Worm (Caenorhabditis elegans) whole organism, L2 larva: ENCODE results near the gene Y57G11C.1131.
"Not testable (repeated sequence)": the region's sequence is repeated elsewhere in the genome, so short reads cannot be mapped to it uniquely, and the experiment has no call there.

Source experiments
- C34F6.9 ChIP-seq: fragments of 150-350 bp; optimal IDR thresholded peaks from 2 replicates; lab custom pipeline; 2014; ENCODE audit warnings: missing biosample characterization, missing genetic modification characterization
- F13H6.1 ChIP-seq: sonication (generic microtip); optimal IDR thresholded peaks from 2 replicates; lab custom pipeline; 2016; ENCODE audit warnings: missing genetic modification characterization, missing compliant biosample characterization
- R02D3.7 ChIP-seq: fragments of 150-350 bp; optimal IDR thresholded peaks from 2 replicates; lab custom pipeline; 2014; ENCODE audit warnings: missing biosample characterization, missing genetic modification characterization
- ZK546.5 ChIP-seq: sonication (generic microtip); optimal IDR thresholded peaks from 2 replicates; lab custom pipeline; 2017; ENCODE audit warnings: missing biosample characterization, missing genetic modification characterization
- alr-1 ChIP-seq: fragments of 150-350 bp; optimal IDR thresholded peaks from 2 replicates; lab custom pipeline; 2014; ENCODE audit warnings: missing biosample characterization, missing genetic modification characterization
- ceh-16 ChIP-seq: fragments of 150-350 bp; optimal IDR thresholded peaks from 2 replicates; lab custom pipeline; 2014; ENCODE audit warnings: missing biosample characterization, missing genetic modification characterization
- ceh-82 ChIP-seq: fragments of 150-350 bp; optimal IDR thresholded peaks from 2 replicates; lab custom pipeline; 2014; ENCODE audit warnings: missing biosample characterization, missing genetic modification characterization
- dmd-4 ChIP-seq: sonication (generic microtip); optimal IDR thresholded peaks from 2 replicates; lab custom pipeline; 2017; ENCODE audit warnings: missing biosample characterization, missing genetic modification characterization
- elt-1 ChIP-seq: fragments of 150-350 bp; optimal IDR thresholded peaks from 2 replicates; lab custom pipeline; 2014; ENCODE audit warnings: missing biosample characterization, missing genetic modification characterization
- elt-3 ChIP-seq: sonication (generic microtip); optimal IDR thresholded peaks from 2 replicates; lab custom pipeline; 2017; ENCODE audit warnings: missing biosample characterization, missing genetic modification characterization
- fos-1 ChIP-seq: fragments of 150-350 bp; optimal IDR thresholded peaks from 2 replicates; lab custom pipeline; 2014; ENCODE audit warnings: missing biosample characterization, missing genetic modification characterization
- lin-11 ChIP-seq: fragments of 150-350 bp; sonication (generic microtip); optimal IDR thresholded peaks from 2 replicates; lab custom pipeline; 2014; ENCODE audit warnings: missing biosample characterization, missing genetic modification characterization, inconsistent platforms, mixed read lengths
- lin-39 ChIP-seq: fragments of 150-350 bp; optimal IDR thresholded peaks from 2 replicates; lab custom pipeline; 2014; ENCODE audit warnings: missing biosample characterization, missing genetic modification reagents, missing genetic modification characterization
- mab-5 ChIP-seq: fragments of 150-350 bp; optimal IDR thresholded peaks from 2 replicates; lab custom pipeline; 2014; ENCODE audit warnings: missing biosample characterization, missing genetic modification characterization
- mbf-1 ChIP-seq: sonication (generic microtip); optimal IDR thresholded peaks from 2 replicates; lab custom pipeline; 2017; ENCODE audit warnings: missing biosample characterization, missing genetic modification characterization
- mdl-1 ChIP-seq, 2 experiments: fragments of 150-350 bp in 1 of 2; sonication (generic microtip) in 1 of 2; optimal IDR thresholded peaks; 2 replicates each; lab custom pipeline; 2017; ENCODE audit warnings: missing biosample characterization in 2 of 2, missing genetic modification characterization in 2 of 2
- nhr-10 ChIP-seq: sonication (generic microtip); optimal IDR thresholded peaks from 2 replicates; lab custom pipeline; 2017; ENCODE audit warnings: missing biosample characterization, missing genetic modification characterization
- nhr-12 ChIP-seq: fragments of 150-350 bp; optimal IDR thresholded peaks from 2 replicates; lab custom pipeline; 2014; ENCODE audit warnings: missing biosample characterization, missing genetic modification characterization
- nhr-129 ChIP-seq: fragments of 150-350 bp; optimal IDR thresholded peaks from 2 replicates; lab custom pipeline; 2014; ENCODE audit warnings: missing biosample characterization, missing genetic modification characterization
- nhr-23 ChIP-seq: fragments of 150-350 bp; optimal IDR thresholded peaks from 2 replicates; lab custom pipeline; 2014; ENCODE audit warnings: missing biosample characterization, missing genetic modification reagents, missing genetic modification characterization
- nhr-237 ChIP-seq: fragments of 150-350 bp; optimal IDR thresholded peaks from 2 replicates; lab custom pipeline; 2014; ENCODE audit warnings: missing biosample characterization, missing genetic modification characterization
- nhr-6 ChIP-seq: fragments of 150-350 bp; optimal IDR thresholded peaks from 2 replicates; lab custom pipeline; 2014; ENCODE audit warnings: missing biosample characterization, missing genetic modification characterization
- nhr-77 ChIP-seq: fragments of 150-350 bp; optimal IDR thresholded peaks from 2 replicates; lab custom pipeline; 2014; ENCODE audit warnings: missing biosample characterization, missing genetic modification characterization
- skn-1 ChIP-seq: sonication (generic microtip); optimal IDR thresholded peaks from 2 replicates; lab custom pipeline; 2017; ENCODE audit warnings: missing biosample characterization, missing genetic modification characterization
- sma-3 ChIP-seq: sonication (generic microtip); optimal IDR thresholded peaks from 2 replicates; lab custom pipeline; 2016; ENCODE audit warnings: missing genetic modification reagents, missing genetic modification characterization, missing compliant biosample characterization
- sma-9 ChIP-seq, 2 experiments: fragments of 150-350 bp in 1 of 2; sonication (generic microtip) in 1 of 2; optimal IDR thresholded peaks; 2 replicates each; lab custom pipeline; 2014 to 2016; ENCODE audit warnings: missing genetic modification characterization in 2 of 2, mild to moderate bottlenecking in 1 of 2, missing biosample characterization in 1 of 2, missing compliant biosample characterization in 1 of 2, missing genetic modification reagents in 1 of 2, moderate library complexity in 1 of 2
- snpc-4 ChIP-seq: fragments of 150-350 bp; optimal IDR thresholded peaks from 2 replicates; lab custom pipeline; 2014; ENCODE audit warnings: missing biosample characterization, missing genetic modification characterization
- unc-55 ChIP-seq: fragments of 150-350 bp; sonication (generic microtip); optimal IDR thresholded peaks from 3 replicates; lab custom pipeline; 2014; ENCODE audit warnings: missing biosample characterization, missing genetic modification reagents, missing genetic modification characterization
- unc-62 ChIP-seq: fragments of 150-350 bp; optimal IDR thresholded peaks from 2 replicates; lab custom pipeline; 2014; ENCODE audit warnings: missing biosample characterization, missing genetic modification reagents, missing genetic modification characterization
- zag-1 ChIP-seq: fragments of 150-350 bp; optimal IDR thresholded peaks from 2 replicates; lab custom pipeline; 2014; ENCODE audit warnings: missing biosample characterization, missing genetic modification characterization
- ztf-11 ChIP-seq: sonication (generic microtip); optimal IDR thresholded peaks from 2 replicates; lab custom pipeline; 2017; ENCODE audit warnings: missing biosample characterization, missing genetic modification characterization
- ztf-4 ChIP-seq: fragments of 150-350 bp; optimal IDR thresholded peaks from 2 replicates; lab custom pipeline; 2014; ENCODE audit warnings: missing biosample characterization, missing genetic modification characterization

Gene Y57G11C.1131

ce11 chrIV:14929421-14929820 lies 3.4 kb upstream of the Y57G11C.1131 start, which contains the start of gene Y57G11C.28:
Y57G11C.28 (plus strand) TSS chrIV:14929721.
- TF ChIP-seq nhr-77 (tag; lab: Kevin White, UChicago) (no peak), ztf-11 (tag; lab: Kevin White, UChicago) (no peak)
- TF ChIP-seq, all 48 proteins: peak for 0

DNA sequence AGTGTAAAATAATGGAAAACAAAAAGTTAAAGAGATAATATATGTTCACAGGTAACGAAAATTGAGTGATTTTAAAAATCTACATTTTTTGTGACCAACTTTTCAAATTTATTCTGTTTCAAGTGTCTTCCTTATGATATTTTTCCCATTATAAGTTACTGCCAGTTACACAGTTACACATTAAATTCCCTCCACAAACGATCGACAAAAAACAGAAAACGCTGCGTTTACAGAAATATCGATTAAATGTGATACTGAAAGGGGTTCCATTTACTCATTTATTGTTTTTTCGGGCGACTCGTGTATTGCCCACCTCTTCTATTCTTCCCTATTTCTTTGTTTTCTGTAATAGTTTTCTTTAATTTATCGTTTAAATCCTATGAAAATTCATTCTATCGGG lies 4.2 kb downstream of the Y57G11C.1131 start, which contains the start of gene Y57G11C.1144:
Gene Y57G11C.1144, plus strand, starts transcription at position 301 of the 400 bp plus-strand sequence.
- no peak for TF ChIP-seq nhr-23 (tag; lab: Kevin White, UChicago)
- no peak for TF ChIP-seq fos-1 (tag; lab: Kevin White, UChicago)
- TF ChIP-seq mbf-1 (tag; lab: Kevin White, UChicago) = no peak
- no peak for TF ChIP-seq elt-1 (tag; lab: Kevin White, UChicago)
- no peak for TF ChIP-seq elt-3 (tag; lab: Kevin White, UChicago)
- TF ChIP-seq nhr-12 (tag; lab: Kevin White, UChicago) = no peak
- no peak for TF ChIP-seq unc-55 (GFP tag; lab: Kevin White, UChicago)
- no peak for TF ChIP-seq snpc-4 (tag; lab: Kevin White, UChicago)
- no peak for TF ChIP-seq lin-11 (tag; lab: Kevin White, UChicago)
- TF ChIP-seq mdl-1 (tag; optimal IDR thresholded peaks at IDR 0.05; lab: Kevin White, UChicago) = no peak
- no peak for TF ChIP-seq zag-1 (tag; lab: Kevin White, UChicago)
- no peak for TF ChIP-seq alr-1 (tag; lab: Kevin White, UChicago)
- no peak for TF ChIP-seq nhr-77 (tag; lab: Kevin White, UChicago)
- no peak for TF ChIP-seq sma-9 (GFP tag; optimal IDR thresholded peaks at IDR 0.05; lab: Kevin White, UChicago)
- no peak for TF ChIP-seq sma-9 (tag; optimal IDR thresholded peaks at IDR 0.05; lab: Kevin White, UChicago)
- no peak for TF ChIP-seq mab-5 (tag; lab: Kevin White, UChicago)
- TF ChIP-seq dmd-4 = no peak
- no peak for TF ChIP-seq nhr-237 (tag; lab: Kevin White, UChicago)
- TF ChIP-seq C34F6.9 = no peak
- TF ChIP-seq unc-62 (GFP tag; lab: Kevin White, UChicago) = no peak
- no peak for TF ChIP-seq nhr-6 (tag; lab: Kevin White, UChicago)

DNA sequence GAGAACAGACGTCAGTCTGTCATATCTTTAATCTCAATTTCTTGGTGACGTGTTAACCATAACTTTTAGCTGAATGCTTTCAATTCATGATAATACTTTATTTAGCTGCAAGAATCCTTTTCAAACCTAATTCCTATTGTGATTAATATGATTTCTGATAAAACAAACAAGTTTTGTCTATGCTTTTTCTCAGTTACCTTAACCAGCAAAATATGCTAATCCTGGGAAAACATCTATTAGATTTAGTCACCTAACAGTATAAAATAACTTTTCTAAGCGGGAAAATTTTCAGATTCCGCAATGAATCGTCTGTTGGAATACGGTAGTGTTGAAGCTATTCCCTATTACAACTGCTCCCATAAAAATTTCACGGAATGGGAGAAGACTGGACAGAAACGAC lies 5.8 kb downstream of the Y57G11C.1131 start, which contains the start of gene Y57G11C.30:
Gene Y57G11C.30, plus strand, starts transcription at position 301 of the 400 bp plus-strand sequence.
- TF ChIP-seq unc-55 (GFP tag; lab: Kevin White, UChicago); ZK546.5 (tag; lab: Kevin White, UChicago); ztf-11 (tag; lab: Kevin White, UChicago): not testable (repeated sequence)

DNA sequence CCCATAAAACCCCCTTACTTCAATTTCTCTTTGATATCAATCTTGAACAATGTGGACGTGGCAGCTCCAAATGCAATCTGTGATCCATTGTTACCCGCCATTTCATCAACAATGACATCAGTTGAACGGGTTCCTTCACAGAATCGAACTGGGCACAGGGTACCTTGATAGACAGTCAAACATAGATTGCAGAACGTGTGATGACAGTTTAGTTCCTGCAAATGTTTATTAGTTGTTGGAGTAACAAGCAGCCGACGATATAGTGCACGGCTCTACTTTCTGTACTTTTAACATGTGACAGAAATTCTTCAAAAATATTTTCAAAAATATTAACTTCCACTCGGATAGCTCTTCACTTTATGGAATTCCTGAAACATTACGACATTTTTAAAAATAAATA lies 11.5 kb downstream of the Y57G11C.1131 start, which contains the start of gene Y57G11C.48:
Gene Y57G11C.48, minus strand, starts transcription at position 101 of the 400 bp plus-strand sequence.
- TF ChIP-seq fos-1 (tag; lab: Kevin White, UChicago) (no peak), mbf-1 (tag; lab: Kevin White, UChicago) (no peak), R02D3.7 (no peak), nhr-10 (no peak), nhr-12 (tag; lab: Kevin White, UChicago) (no peak), sma-3 (GFP tag; lab: Kevin White, UChicago) (no peak), elt-3 (tag; lab: Kevin White, UChicago) (no peak), ceh-16 (tag; lab: Kevin White, UChicago) (no peak), elt-1 (tag; lab: Kevin White, UChicago) (no peak), lin-11 (tag; lab: Kevin White, UChicago) (no peak), skn-1 (tag; lab: Kevin White, UChicago) (no peak), ceh-82 (tag; lab: Kevin White, UChicago) (no peak), nhr-237 (tag; lab: Kevin White, UChicago) (no peak), unc-55 (GFP tag; lab: Kevin White, UChicago) (no peak), ztf-4 (tag; lab: Kevin White, UChicago) (no peak), nhr-129 (tag; lab: Kevin White, UChicago) (no peak)

ce11 chrIV:14949048-14949447 lies 16.3 kb downstream of the Y57G11C.1131 start:
- TF ChIP-seq ztf-11 (tag; lab: Kevin White, UChicago) (no peak), ceh-82 (tag; lab: Kevin White, UChicago) (no peak), ZK546.5 (tag; lab: Kevin White, UChicago) (no peak), skn-1 (tag; lab: Kevin White, UChicago) (no peak), lin-39 (no peak), mdl-1 (tag; optimal IDR thresholded peaks at IDR 0.05; lab: Kevin White, UChicago) (no peak), dmd-4 (no peak), sma-9 (GFP tag; optimal IDR thresholded peaks at IDR 0.05; lab: Kevin White, UChicago) (no peak), sma-9 (tag; optimal IDR thresholded peaks at IDR 0.05; lab: Kevin White, UChicago) (no peak), C34F6.9 (no peak), unc-55 (GFP tag; lab: Kevin White, UChicago) (no peak), F13H6.1 (tag; lab: Kevin White, UChicago) (no peak), nhr-23 (tag; lab: Kevin White, UChicago) (no peak)
